Worm (Caenorhabditis elegans) whole organism, early embryonic: ENCODE results near the gene rog-1.

ENCODE experiments used
- B0310.2 ChIP-seq: sonication (generic microtip); optimal IDR thresholded peaks from 2 replicates; lab custom pipeline; 2016; ENCODE audit warnings: mild to moderate bottlenecking, missing genetic modification characterization, missing compliant biosample characterization
- F13C5.2 ChIP-seq: sonication (generic microtip); optimal IDR thresholded peaks from 2 replicates; lab custom pipeline; 2017; ENCODE audit warnings: mild to moderate bottlenecking, missing genetic modification characterization, inconsistent platforms, missing compliant biosample characterization
- aly-1 ChIP-seq: sonication (generic microtip); optimal IDR thresholded peaks from 2 replicates; lab custom pipeline; 2016; ENCODE audit warnings: missing genetic modification characterization, missing compliant biosample characterization
- ama-1 ChIP-seq: fragments of 150-350 bp; optimal IDR thresholded peaks from 2 replicates; lab custom pipeline; 2014
- ceh-13 ChIP-seq: fragments of 200-800 bp; sonication (Bioruptor generic); optimal IDR thresholded peaks from 2 replicates; lab custom pipeline; 2018; ENCODE audit warnings: mild to moderate bottlenecking, missing genetic modification characterization, missing compliant biosample characterization
- ceh-36 ChIP-seq: sonication (generic microtip); optimal IDR thresholded peaks from 2 replicates; lab custom pipeline; 2016; ENCODE audit warnings: missing genetic modification characterization, inconsistent platforms, missing compliant biosample characterization
- ets-7 ChIP-seq: sonication (generic microtip); optimal IDR thresholded peaks from 2 replicates; lab custom pipeline; 2016; ENCODE audit warnings: missing genotype, missing genetic modification characterization, missing compliant biosample characterization
- flt-1 ChIP-seq: fragments of 200-800 bp; sonication (Bioruptor generic); IDR thresholded peaks from 2 replicates; pipeline ENCODE4 v1.3.6; 2022; ENCODE audit warnings: missing genetic modification characterization, missing compliant biosample characterization
- hmbx-1 ChIP-seq: sonication (generic microtip); optimal IDR thresholded peaks from 2 replicates; lab custom pipeline; 2016; ENCODE audit warnings: mild to moderate bottlenecking, missing genetic modification characterization, missing compliant biosample characterization
- hmg-4 ChIP-seq: fragments of 200-800 bp; sonication (Bioruptor generic); optimal IDR thresholded peaks from 2 replicates; lab custom pipeline; 2018; ENCODE audit warnings: mild to moderate bottlenecking, missing genetic modification characterization, missing compliant biosample characterization
- hnd-1 ChIP-seq: sonication (generic microtip); optimal IDR thresholded peaks from 2 replicates; lab custom pipeline; 2016; ENCODE audit warnings: missing genetic modification characterization, missing compliant biosample characterization
- pes-1 ChIP-seq: fragments of 200-800 bp; sonication (Bioruptor generic); IDR thresholded peaks from 2 replicates; pipeline ENCODE4 v1.3.6; 2022; ENCODE audit warnings: missing genetic modification reagents, missing genetic modification characterization, missing compliant biosample characterization
- scrt-1 ChIP-seq: fragments of 200-800 bp; sonication (Bioruptor generic); IDR thresholded peaks from 2 replicates; pipeline ENCODE4 v1.3.6; 2022; ENCODE audit warnings: missing genetic modification characterization, missing compliant biosample characterization
- sea-1 ChIP-seq: fragments of 200-800 bp; sonication (Bioruptor generic); conservative IDR thresholded peaks from 2 replicates; pipeline ENCODE4 v1.3.6; 2022; ENCODE audit warnings: missing genetic modification characterization, missing compliant biosample characterization
- tbx-11 ChIP-seq: fragments of 200-800 bp; sonication (Bioruptor generic); IDR thresholded peaks from 2 replicates; pipeline ENCODE4 v1.3.6; 2022; ENCODE audit warnings: missing genetic modification characterization, missing compliant biosample characterization
- tbx-37 ChIP-seq: fragments of 200-800 bp; sonication (Bioruptor generic); conservative IDR thresholded peaks from 2 replicates; pipeline ENCODE4 v1.3.6; 2022; ENCODE audit warnings: missing genetic modification reagents, missing genetic modification characterization, missing compliant biosample characterization
- tra-4 ChIP-seq: sonication (generic microtip); optimal IDR thresholded peaks from 2 replicates; lab custom pipeline; 2017; ENCODE audit warnings: missing genetic modification characterization, missing compliant biosample characterization

Gene rog-1

ce11 chrII:1355480-1355879, 19.3 kb downstream of the rog-1 start, which contains the start of gene C13A10.1:
Gene C13A10.1, minus strand, starts transcription at chrII:1355649.
- TF ChIP-seq ceh-36 (tag; lab: Kevin White, UChicago) (no peak), ceh-13 (GFP tag; lab: Kevin White, UChicago) (no peak), F13C5.2 (tag; lab: Kevin White, UChicago) (no peak), scrt-1 (GFP tag; lab: Robert Waterston, UW) (no peak), hnd-1 (no peak), tbx-11 (GFP tag; lab: Robert Waterston, UW) (no peak), hmg-4 (GFP tag; lab: Kevin White, UChicago) (no peak), flt-1 (GFP tag; lab: Robert Waterston, UW) (no peak), ets-7 (tag; lab: Kevin White, UChicago) (no peak)

- TF ChIP-seq F13C5.2 (tag; lab: Kevin White, UChicago) (no peak), pes-1 (no peak), tbx-11 (GFP tag; lab: Robert Waterston, UW) (no peak)
These were observed 30.2 kb downstream of the rog-1 start for ce11 chrII:1344524-1345119.

- no peak for TF ChIP-seq flt-1 (GFP tag; lab: Robert Waterston, UW)
- no peak for TF ChIP-seq pes-1
- no peak for TF ChIP-seq ceh-36 (tag; lab: Kevin White, UChicago)
- TF ChIP-seq F13C5.2 (tag; lab: Kevin White, UChicago) = no peak
- TF ChIP-seq hnd-1 = no peak
- no peak for TF ChIP-seq hmg-4 (GFP tag; lab: Kevin White, UChicago)
- no peak for TF ChIP-seq tbx-37 (GFP tag; lab: Robert Waterston, UW)
- no peak for TF ChIP-seq ceh-13 (GFP tag; lab: Kevin White, UChicago)
- TF ChIP-seq scrt-1 (GFP tag; lab: Robert Waterston, UW) = no peak
- TF ChIP-seq tra-4 (tag; lab: Kevin White, UChicago) = no peak
- TF ChIP-seq hmbx-1 = no peak
- TF ChIP-seq tbx-11 (GFP tag; lab: Robert Waterston, UW) = no peak
- no peak for TF ChIP-seq aly-1 (tag; lab: Kevin White, UChicago)
- TF ChIP-seq sea-1 (GFP tag; lab: Robert Waterston, UW) = no peak
- no peak for TF ChIP-seq ama-1 (lab: Kevin White, UChicago)
- no peak for TF ChIP-seq B0310.2 (tag; lab: Kevin White, UChicago)
These were observed 31.0 kb downstream of the rog-1 start for ce11 chrII:1343748-1344147.

ce11 chrII:1341416-1341815, 33.4 kb downstream of the rog-1 start:
- TF ChIP-seq tbx-11 (GFP tag; lab: Robert Waterston, UW) (no peak), tbx-37 (GFP tag; lab: Robert Waterston, UW) (no peak), ama-1 (lab: Kevin White, UChicago) (no peak), hmg-4 (GFP tag; lab: Kevin White, UChicago) (no peak), hmbx-1 (no peak), flt-1 (GFP tag; lab: Robert Waterston, UW) (no peak), F13C5.2 (tag; lab: Kevin White, UChicago) (no peak), hnd-1 (no peak), aly-1 (tag; lab: Kevin White, UChicago) (no peak)

- TF ChIP-seq sea-1 (GFP tag; lab: Robert Waterston, UW) (no peak), hmg-4 (GFP tag; lab: Kevin White, UChicago) (no peak), ets-7 (tag; lab: Kevin White, UChicago) (no peak), tbx-11 (GFP tag; lab: Robert Waterston, UW) (no peak), F13C5.2 (tag; lab: Kevin White, UChicago) (no peak), ceh-36 (tag; lab: Kevin White, UChicago) (no peak), ceh-13 (GFP tag; lab: Kevin White, UChicago) (no peak), B0310.2 (tag; lab: Kevin White, UChicago) (no peak), scrt-1 (GFP tag; lab: Robert Waterston, UW) (no peak), tbx-37 (GFP tag; lab: Robert Waterston, UW) (no peak), pes-1 (no peak), hmbx-1 (no peak), flt-1 (GFP tag; lab: Robert Waterston, UW) (no peak), hnd-1 (no peak), tra-4 (tag; lab: Kevin White, UChicago) (no peak), aly-1 (tag; lab: Kevin White, UChicago) (no peak), ama-1 (lab: Kevin White, UChicago) (no peak)
These were observed 34.7 kb downstream of the rog-1 start for ce11 chrII:1340049-1340448.

ce11 chrII:1338196-1338595, 36.6 kb downstream of the rog-1 start:
- no peak for TF ChIP-seq flt-1 (GFP tag; lab: Robert Waterston, UW)
- TF ChIP-seq ama-1 (lab: Kevin White, UChicago) = no peak
- TF ChIP-seq ceh-13 (GFP tag; lab: Kevin White, UChicago) = no peak
- TF ChIP-seq hmg-4 (GFP tag; lab: Kevin White, UChicago) = no peak
- no peak for TF ChIP-seq pes-1
- TF ChIP-seq sea-1 (GFP tag; lab: Robert Waterston, UW) = no peak
- no peak for TF ChIP-seq hmbx-1
- TF ChIP-seq ceh-36 (tag; lab: Kevin White, UChicago) = no peak
- TF ChIP-seq F13C5.2 (tag; lab: Kevin White, UChicago) = no peak
- TF ChIP-seq tbx-37 (GFP tag; lab: Robert Waterston, UW) = no peak

ce11 chrII:1329887-1330286, 44.9 kb downstream of the rog-1 start:
- no peak for TF ChIP-seq ets-7 (tag; lab: Kevin White, UChicago)
- TF ChIP-seq ceh-36 (tag; lab: Kevin White, UChicago) = no peak
- no peak for TF ChIP-seq tra-4 (tag; lab: Kevin White, UChicago)
- TF ChIP-seq ama-1 (lab: Kevin White, UChicago) = no peak
- TF ChIP-seq scrt-1 (GFP tag; lab: Robert Waterston, UW) = no peak
- no peak for TF ChIP-seq tbx-11 (GFP tag; lab: Robert Waterston, UW)
- no peak for TF ChIP-seq hmbx-1
- TF ChIP-seq flt-1 (GFP tag; lab: Robert Waterston, UW) = no peak
- TF ChIP-seq sea-1 (GFP tag; lab: Robert Waterston, UW) = no peak
